Worm (Caenorhabditis elegans): ENCODE data around the gene Y105C5B.25.

DNA sequence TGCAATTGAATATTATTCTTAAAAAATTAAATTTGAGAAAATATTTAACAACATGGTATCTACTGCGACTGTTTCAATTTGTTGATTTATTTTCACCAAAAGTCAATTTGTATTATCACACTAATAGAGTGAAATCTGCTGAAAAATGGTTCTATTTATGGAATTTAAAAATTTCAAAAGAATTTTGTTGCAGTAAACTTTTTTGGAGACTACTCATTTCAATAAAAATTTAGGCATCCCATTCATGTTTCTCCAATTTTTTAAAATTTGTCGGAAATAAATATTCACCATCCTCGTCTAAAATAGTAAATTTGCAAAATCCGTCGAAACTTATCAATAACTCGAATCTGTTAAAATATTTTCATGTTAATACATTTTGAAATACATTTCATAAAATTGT is 39.1 kb upstream of the Y105C5B.25 start:
- TF ChIP-seq dmd-4 (tag; optimal IDR thresholded peaks at IDR 0.05): no peak
- no peak for TF ChIP-seq nhr-12 (tag; optimal IDR thresholded peaks at IDR 0.05)
- no peak for TF ChIP-seq skn-1 (tag; optimal IDR thresholded peaks at IDR 0.05)
- no peak for TF ChIP-seq nhr-129 (tag; optimal IDR thresholded peaks at IDR 0.05)
- no peak for TF ChIP-seq unc-39 (tag; optimal IDR thresholded peaks at IDR 0.05)
- TF ChIP-seq R02D3.7 (tag; optimal IDR thresholded peaks at IDR 0.05): no peak
- TF ChIP-seq lin-11 (tag; optimal IDR thresholded peaks at IDR 0.05): no peak
- no peak for TF ChIP-seq nhr-11 (tag; optimal IDR thresholded peaks at IDR 0.05)
- TF ChIP-seq ama-1 (optimal IDR thresholded peaks at IDR 0.05): no peak
